Worm (Caenorhabditis elegans) whole organism, L1 larva: ENCODE data around the gene F44G3.7.

ENCODE experiments used
- alr-1 ChIP-seq: fragments of 200-800 bp; sonication (Bioruptor generic); optimal IDR thresholded peaks from 2 replicates; lab custom pipeline; 2018; ENCODE audit warnings: borderline replicate concordance, mild to moderate bottlenecking, missing genetic modification characterization, missing compliant biosample characterization
- ceh-82 ChIP-seq, 3 experiments: fragments of 150-350 bp in 1 of 3; sonication (generic microtip) in 2 of 3; optimal IDR thresholded peaks; 2 replicates each; lab custom pipeline; 2014 to 2017; ENCODE audit warnings: missing biosample characterization in 3 of 3, missing genetic modification characterization in 3 of 3
- dpl-1 ChIP-seq, 3 experiments: fragments of 150-350 bp in 2 of 3; sonication (generic microtip) in 1 of 3; optimal IDR thresholded peaks; 2 replicates each; lab custom pipeline; 2014 to 2017; ENCODE audit warnings: missing biosample characterization in 3 of 3, missing genetic modification characterization in 3 of 3, missing genetic modification reagents in 3 of 3
- lin-13 ChIP-seq: fragments of 150-350 bp; optimal IDR thresholded peaks from 2 replicates; lab custom pipeline; 2014; ENCODE audit warnings: missing biosample characterization, missing genetic modification reagents, missing genetic modification characterization
- lin-15B ChIP-seq: fragments of 150-350 bp; sonication (generic microtip); optimal IDR thresholded peaks from 3 replicates; lab custom pipeline; 2014; ENCODE audit warnings: missing biosample characterization, missing genetic modification characterization
- nhr-77 ChIP-seq: fragments of 150-350 bp; optimal IDR thresholded peaks from 2 replicates; lab custom pipeline; 2014; ENCODE audit warnings: missing biosample characterization, missing genetic modification characterization

DNA sequence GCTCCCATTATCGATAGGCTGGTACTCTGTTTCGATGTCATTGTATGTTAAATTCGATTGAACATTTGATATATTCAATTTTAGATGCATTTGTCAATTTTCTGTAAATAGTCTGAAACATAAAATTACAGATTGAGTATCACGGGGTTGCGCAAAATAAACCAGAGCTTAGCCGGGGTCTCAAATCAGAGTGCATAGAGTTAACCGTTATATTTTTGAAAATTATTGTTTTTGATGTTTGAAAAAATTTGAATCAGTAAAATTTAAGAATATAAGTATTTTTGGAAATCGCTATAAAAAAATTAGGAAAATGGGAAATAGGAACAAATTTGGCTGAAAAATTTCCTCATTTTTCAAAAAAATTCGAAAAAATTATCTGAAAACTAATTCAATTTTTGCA, 22.7 kb upstream of the F44G3.7 start, which contains the start of gene F10A3.17:
- TF ChIP-seq alr-1 (tag; lab: Kevin White, UChicago) (no peak), lin-15B (tag; lab: Kevin White, UChicago) (no peak), dpl-1 (GFP tag; optimal IDR thresholded peaks at IDR 0.05; lab: Kevin White, UChicago) (no peak), lin-13 (GFP tag; lab: Kevin White, UChicago) (no peak), nhr-77 (no peak), ceh-82 (tag; optimal IDR thresholded peaks at IDR 0.05; lab: Kevin White, UChicago) (no peak)
